Worm (Caenorhabditis elegans): ENCODE measurements around the gene nhr-116.

ce11 chrV:16893440-16893839, 18.6 kb upstream of the nhr-116 start, which contains the start of gene F09C6.15:
- no peak for TF ChIP-seq him-1 (tag; optimal IDR thresholded peaks at IDR 0.05)
- TF ChIP-seq dao-5 (tag; optimal IDR thresholded peaks at IDR 0.05) = no peak
- no peak for TF ChIP-seq W03F9.2 (tag; optimal IDR thresholded peaks at IDR 0.05)

All from whole organism, L4/young adult.